Worm (Caenorhabditis elegans) whole organism, L4 larva: ENCODE measurements around the gene cal-7.

ENCODE experiments used
- ZK546.5 ChIP-seq, 2 experiments: sonication (generic microtip); optimal IDR thresholded peaks; 2 replicates each; lab custom pipeline; 2017; ENCODE audit warnings: missing biosample characterization in 2 of 2, missing genetic modification characterization in 2 of 2
- ama-1 ChIP-seq: fragments of 150-350 bp; optimal IDR thresholded peaks from 2 replicates; lab custom pipeline; 2014; ENCODE audit warnings: inconsistent platforms, mixed read lengths
- daf-19 ChIP-seq: fragments of 200-800 bp; sonication (Bioruptor generic); conservative IDR thresholded peaks from 2 replicates; pipeline ENCODE4 v1.3.6; 2022; ENCODE audit warnings: missing genetic modification characterization, missing compliant biosample characterization

- no peak for TF ChIP-seq daf-19 (GFP tag; lab: Robert Waterston, UW)
- no peak for TF ChIP-seq ama-1 (lab: Kevin White, UChicago)
- TF ChIP-seq ZK546.5 (tag; optimal IDR thresholded peaks at IDR 0.05; lab: Kevin White, UChicago), result no peak
These were observed 21.8 kb downstream of the cal-7 start, which contains the start of gene F58E6.8 for ce11 chrV:9755725-9756124.
